Fruit fly (Drosophila melanogaster) whole organism, embryonic: ENCODE measurements around the gene GAPcenA.

Experiments
- Bdp1 ChIP-seq: fragments of 200-800 bp; sonication (Bioruptor generic); optimal IDR thresholded peaks from 3 replicates; lab custom pipeline; 2016; ENCODE audit warnings: missing biosample characterization, missing genetic modification characterization
- CG10274 ChIP-seq: fragments of 200-800 bp; sonication (Bioruptor generic); optimal IDR thresholded peaks from 3 replicates; lab custom pipeline; 2017; ENCODE audit warnings: missing biosample characterization, mild to moderate bottlenecking, missing genetic modification characterization
- CG10321 ChIP-seq: fragments of 200-800 bp; sonication (Bioruptor generic); IDR thresholded peaks from 2 replicates; pipeline ENCODE4 v1.3.6; 2022; ENCODE audit warnings: missing biosample characterization, missing genetic modification characterization
- CG10366 ChIP-seq: fragments of 200-800 bp; sonication (Bioruptor generic); IDR thresholded peaks from 2 replicates; pipeline ENCODE4 v1.3.6; 2022; ENCODE audit warnings: missing biosample characterization, missing genetic modification characterization
- CG12155 ChIP-seq: fragments of 200-800 bp; sonication (Bioruptor generic); optimal IDR thresholded peaks from 3 replicates; lab custom pipeline; 2016; ENCODE audit warnings: missing biosample characterization, missing genetic modification characterization
- CG14014 ChIP-seq: fragments of 200-800 bp; sonication (Bioruptor generic); IDR thresholded peaks from 2 replicates; pipeline ENCODE4 v1.3.6; 2022; ENCODE audit warnings: missing biosample characterization, missing genetic modification characterization
- CG15514 ChIP-seq: fragments of 200-800 bp; sonication (Bioruptor generic); optimal IDR thresholded peaks from 3 replicates; lab custom pipeline; 2017; ENCODE audit warnings: missing biosample characterization, missing genetic modification characterization, mild to moderate bottlenecking, moderate library complexity, missing genetic modification reagents
- CG17328 ChIP-seq: fragments of 200-800 bp; sonication (Bioruptor generic); IDR thresholded peaks from 2 replicates; pipeline ENCODE4 v1.3.6; 2022; ENCODE audit warnings: missing biosample characterization, missing genetic modification characterization
- CG17802 ChIP-seq: fragments of 200-800 bp; sonication (Bioruptor generic); optimal IDR thresholded peaks from 2 replicates; lab custom pipeline; 2018; ENCODE audit warnings: missing biosample characterization, mild to moderate bottlenecking, missing genetic modification characterization, moderate library complexity
- CG1832 ChIP-seq: fragments of 200-800 bp; sonication (Bioruptor generic); optimal IDR thresholded peaks from 2 replicates; lab custom pipeline; 2017; ENCODE audit warnings: missing biosample characterization, mild to moderate bottlenecking, missing genetic modification characterization, inconsistent platforms
- CG2889 ChIP-seq: fragments of 200-800 bp; sonication (Bioruptor generic); IDR thresholded peaks from 3 replicates; pipeline ENCODE4 v1.3.6; 2022; ENCODE audit warnings: missing biosample characterization, missing genetic modification characterization
- CG3281 ChIP-seq: fragments of 200-800 bp; sonication (Bioruptor generic); optimal IDR thresholded peaks from 3 replicates; lab custom pipeline; 2017; ENCODE audit warnings: missing biosample characterization, mild to moderate bottlenecking, missing genetic modification characterization
- CG3407 ChIP-seq: fragments of 200-800 bp; sonication (Bioruptor generic); optimal IDR thresholded peaks from 2 replicates; lab custom pipeline; 2018; ENCODE audit warnings: missing biosample characterization, mild to moderate bottlenecking, missing genetic modification characterization
- CG4360 ChIP-seq: fragments of 200-800 bp; sonication (Bioruptor generic); IDR thresholded peaks from 2 replicates; pipeline ENCODE4 v1.3.6; 2022; ENCODE audit warnings: missing biosample characterization, missing genetic modification characterization
- CG5180 ChIP-seq: fragments of 200-800 bp; sonication (Bioruptor generic); optimal IDR thresholded peaks from 3 replicates; lab custom pipeline; 2017; ENCODE audit warnings: missing biosample characterization, missing genetic modification characterization, mild to moderate bottlenecking, moderate library complexity, missing genetic modification reagents
- CG6254 ChIP-seq: fragments of 200-800 bp; sonication (Bioruptor generic); optimal IDR thresholded peaks from 3 replicates; lab custom pipeline; 2017; ENCODE audit warnings: mild to moderate bottlenecking, missing biosample characterization, missing genetic modification reagents, missing genetic modification characterization
- CG6791 ChIP-seq: fragments of 200-800 bp; sonication (Bioruptor generic); IDR thresholded peaks from 3 replicates; pipeline ENCODE4 v1.3.6; 2022; ENCODE audit warnings: missing biosample characterization, missing genetic modification characterization; ENCODE audit not compliant: partially characterized antibody
- CG8089 ChIP-seq: fragments of 200-800 bp; sonication (Bioruptor generic); optimal IDR thresholded peaks from 3 replicates; lab custom pipeline; 2016; ENCODE audit warnings: missing biosample characterization, missing genetic modification characterization
- CHES-1-like ChIP-seq: fragments of 200-800 bp; sonication (Bioruptor generic); optimal IDR thresholded peaks from 2 replicates; lab custom pipeline; 2016; ENCODE audit warnings: missing biosample characterization, missing genetic modification characterization
- CoRest ChIP-seq: fragments of 200-800 bp; sonication (Bioruptor generic); optimal IDR thresholded peaks from 3 replicates; lab custom pipeline; 2018; ENCODE audit warnings: missing biosample characterization, mild to moderate bottlenecking, missing genetic modification characterization, moderate library complexity
- Gug ChIP-seq: fragments of 200-800 bp; sonication (Bioruptor generic); IDR thresholded peaks from 4 replicates; pipeline ENCODE4 v1.3.6; 2022; ENCODE audit warnings: missing biosample characterization, missing genetic modification characterization
- HHEX ChIP-seq: fragments of 200-800 bp; sonication (Bioruptor generic); optimal IDR thresholded peaks from 3 replicates; lab custom pipeline; 2017; ENCODE audit warnings: missing biosample characterization, mild to moderate bottlenecking, missing genetic modification characterization, missing genetic modification reagents
- Hmx ChIP-seq: fragments of 200-800 bp; sonication (Bioruptor generic); optimal IDR thresholded peaks from 2 replicates; lab custom pipeline; 2016; ENCODE audit warnings: missing biosample characterization, missing genetic modification characterization
- Hr3 ChIP-seq: fragments of 200-800 bp; sonication (Bioruptor generic); optimal IDR thresholded peaks from 3 replicates; lab custom pipeline; 2016; ENCODE audit warnings: missing biosample characterization, missing genetic modification characterization
- Hr39 ChIP-seq: fragments of >200 bp; optimal IDR thresholded peaks from 2 replicates; lab custom pipeline; 2017
- Meics ChIP-seq: fragments of 200-800 bp; sonication (Bioruptor generic); optimal IDR thresholded peaks from 2 replicates; lab custom pipeline; 2017; ENCODE audit warnings: missing biosample characterization, mild to moderate bottlenecking, missing genetic modification characterization
- Scr ChIP-seq: fragments of 200-800 bp; sonication (Bioruptor generic); IDR thresholded peaks from 2 replicates; pipeline ENCODE4 v1.3.6; 2022; ENCODE audit warnings: missing biosample characterization, missing genetic modification characterization; ENCODE audit not compliant: partially characterized antibody
- Six4 ChIP-seq: fragments of 200-800 bp; sonication (Bioruptor generic); optimal IDR thresholded peaks from 2 replicates; lab custom pipeline; 2016; ENCODE audit warnings: missing biosample characterization, missing genetic modification characterization
- TFAM ChIP-seq: fragments of 200-800 bp; sonication (Bioruptor generic); optimal IDR thresholded peaks from 2 replicates; lab custom pipeline; 2017; ENCODE audit warnings: missing biosample characterization, missing genetic modification characterization, inconsistent platforms
- bowl ChIP-seq: fragments of 200-800 bp; sonication (Bioruptor generic); IDR thresholded peaks from 2 replicates; pipeline ENCODE4 v1.3.6; 2022; ENCODE audit warnings: missing biosample characterization, missing genetic modification characterization
- chm ChIP-seq: fragments of 200-800 bp; sonication (Bioruptor generic); IDR thresholded peaks from 2 replicates; pipeline ENCODE4 v1.3.6; 2022; ENCODE audit warnings: missing biosample characterization, missing genetic modification characterization
- dpn ChIP-seq, 2 experiments: fragments of 200-800 bp; sonication (Bioruptor generic); optimal IDR thresholded peaks; 3 replicates each; lab custom pipeline; 2016; ENCODE audit warnings: missing biosample characterization in 2 of 2, missing genetic modification characterization in 2 of 2
- gcm ChIP-seq: fragments of 200-800 bp; sonication (Bioruptor generic); optimal IDR thresholded peaks from 2 replicates; lab custom pipeline; 2019; ENCODE audit warnings: missing biosample characterization, mild to moderate bottlenecking, missing genetic modification characterization, moderate library complexity
- ham ChIP-seq: fragments of 200-800 bp; sonication (Bioruptor generic); IDR thresholded peaks from 2 replicates; pipeline ENCODE4 v1.3.6; 2022; ENCODE audit warnings: missing biosample characterization, missing genetic modification characterization
- inv ChIP-seq: fragments of 200-800 bp; sonication (Bioruptor generic); IDR thresholded peaks from 2 replicates; pipeline ENCODE4 v1.3.6; 2022; ENCODE audit warnings: missing biosample characterization, missing genetic modification characterization; ENCODE audit not compliant: partially characterized antibody
- knrl ChIP-seq: fragments of 200-800 bp; sonication (Bioruptor generic); IDR thresholded peaks from 3 replicates; pipeline ENCODE4 v1.3.6; 2022; ENCODE audit warnings: missing biosample characterization, missing genetic modification characterization; ENCODE audit not compliant: partially characterized antibody
- lbe ChIP-seq: fragments of 200-800 bp; sonication (Bioruptor generic); optimal IDR thresholded peaks from 2 replicates; lab custom pipeline; 2016; ENCODE audit warnings: missing biosample characterization, mild to moderate bottlenecking, missing genetic modification characterization
- maf-S ChIP-seq: fragments of 200-800 bp; sonication (Bioruptor generic); optimal IDR thresholded peaks from 2 replicates; lab custom pipeline; 2016; ENCODE audit warnings: missing biosample characterization, missing genetic modification characterization
- mam ChIP-seq: fragments of 200-800 bp; sonication (Bioruptor generic); optimal IDR thresholded peaks from 3 replicates; lab custom pipeline; 2016; ENCODE audit warnings: missing biosample characterization, missing genetic modification characterization
- pan ChIP-seq, 4 experiments: fragments of >200 bp in 3 of 4; fragments of 200-800 bp in 1 of 4; sonication (Bioruptor generic) in 1 of 4; optimal IDR thresholded peaks in 3 of 4; IDR thresholded peaks in 1 of 4; 2 replicates each; pipeline versions ENCODE4 v1.3.6 to Lab custom; 2017 to 2022; ENCODE audit warnings: missing biosample characterization in 2 of 4, missing genetic modification characterization in 2 of 4, mixed read lengths in 1 of 4
- sd ChIP-seq: fragments of 200-800 bp; sonication (Bioruptor generic); optimal IDR thresholded peaks from 3 replicates; lab custom pipeline; 2018; ENCODE audit warnings: missing biosample characterization, mild to moderate bottlenecking, missing genetic modification characterization, moderate library complexity
- sqz ChIP-seq: fragments of 200-800 bp; sonication (Bioruptor generic); optimal IDR thresholded peaks from 3 replicates; lab custom pipeline; 2018; ENCODE audit warnings: missing biosample characterization, mild to moderate bottlenecking, missing genetic modification characterization
- tap ChIP-seq: fragments of 200-800 bp; optimal IDR thresholded peaks from 3 replicates; lab custom pipeline; 2019; ENCODE audit warnings: missing biosample characterization, mild to moderate bottlenecking, missing genetic modification characterization, moderate library complexity
- ttk ChIP-seq: fragments of 200-800 bp; sonication (Bioruptor generic); IDR thresholded peaks from 2 replicates; pipeline ENCODE4 v2.1.2; 2022; ENCODE audit warnings: missing biosample characterization, missing genetic modification characterization
- tup ChIP-seq: fragments of 200-800 bp; sonication (Bioruptor generic); optimal IDR thresholded peaks from 2 replicates; lab custom pipeline; 2016; ENCODE audit warnings: missing biosample characterization, mild to moderate bottlenecking, missing genetic modification characterization, moderate library complexity
- vfl ChIP-seq: fragments of 200-800 bp; sonication (Bioruptor generic); optimal IDR thresholded peaks from 2 replicates; lab custom pipeline; 2016; ENCODE audit warnings: missing biosample characterization, missing genetic modification characterization
- zen2 ChIP-seq: fragments of 200-800 bp; sonication (Bioruptor generic); IDR thresholded peaks from 3 replicates; pipeline ENCODE4 v1.3.6; 2022; ENCODE audit warnings: missing biosample characterization, missing genetic modification characterization; ENCODE audit not compliant: partially characterized antibody

Gene GAPcenA

DNA sequence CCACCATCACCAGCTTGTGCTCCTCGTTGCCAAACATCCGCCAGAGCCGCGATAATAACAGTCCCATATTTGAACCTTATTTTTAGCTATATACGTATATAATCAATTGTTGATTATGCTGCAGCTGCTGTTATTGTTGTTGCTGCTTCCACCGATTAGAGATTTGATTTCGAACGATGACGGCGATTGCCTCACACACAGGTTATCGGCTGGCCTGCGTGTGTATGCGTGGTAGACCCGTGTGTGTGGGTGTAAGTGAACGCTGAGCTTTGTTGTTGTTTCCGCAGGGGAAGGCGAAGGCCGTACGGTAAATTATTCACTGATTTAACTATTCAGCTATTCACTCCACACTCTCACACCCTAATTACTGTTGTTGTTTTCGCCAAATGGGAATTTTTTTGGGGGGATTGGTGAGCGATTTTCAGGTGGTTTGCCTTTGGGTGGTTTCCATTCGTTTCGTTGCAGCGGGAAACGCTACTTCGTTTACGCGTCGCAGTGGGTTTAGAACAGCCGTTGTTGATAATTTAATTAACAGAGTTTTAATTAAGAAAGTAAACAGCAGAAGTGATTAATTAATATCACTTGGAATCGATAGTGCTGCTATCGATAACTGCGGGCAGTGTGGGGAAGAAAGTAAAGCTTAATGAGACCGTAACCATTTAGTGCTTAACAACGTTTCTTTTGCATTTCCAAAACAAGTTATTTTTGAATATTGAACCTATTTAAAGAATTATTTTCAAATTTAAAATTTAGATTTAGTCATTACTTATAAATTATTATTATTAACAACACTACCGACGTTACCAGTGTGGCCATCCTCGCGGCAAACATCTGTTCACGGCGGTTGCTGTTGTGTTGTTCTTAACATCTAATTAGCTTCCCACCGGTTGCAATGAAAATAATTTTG is 46.9 kb upstream of the GAPcenA start, which contains the start of the genes Arl5 and CG13671 (continued):
- peak; percentile 56 for TF ChIP-seq CG17802 (tag; lab: Kevin White, UChicago)
- no peak for TF ChIP-seq pan (optimal IDR thresholded peaks at IDR 0.05; lab: Kevin White, UChicago)
- TF ChIP-seq pan (GFP tag; optimal IDR thresholded peaks at IDR 0.05 in 1 of 2, IDR thresholded peaks at IDR 0.05 in 1 of 2) = peak in 1 of 2 experiments; percentile 81
- TF ChIP-seq TFAM = no peak
- TF ChIP-seq Gug = peak; percentile 73; the same call in 3 of the 4 replicates
- TF ChIP-seq HHEX = peak; percentile 65
- TF ChIP-seq CG3281 (GFP tag; lab: Kevin White, UChicago) = peak; percentile 72
- peak; percentile 64 for TF ChIP-seq chm
- TF ChIP-seq CG4360 (GFP tag; lab: Robert Waterston, UW) = peak; percentile 85
- TF ChIP-seq vfl = peak; percentile 54
- TF ChIP-seq bowl = no peak
- TF ChIP-seq tup (GFP tag; lab: Kevin White, UChicago) = peak; percentile 68
- no peak for TF ChIP-seq CG10274
- peak; percentile 73 for TF ChIP-seq CG6791 (GFP tag; lab: Robert Waterston, UW)
- peak; percentile 80 for TF ChIP-seq knrl (GFP tag; lab: Robert Waterston, UW)
- TF ChIP-seq CG5180 (GFP tag; lab: Kevin White, UChicago) = no peak
- peak; percentile 76 for TF ChIP-seq CG14014 (GFP tag; lab: Robert Waterston, UW)
- TF ChIP-seq sd (tag; lab: Kevin White, UChicago) = no peak
- TF ChIP-seq CHES-1-like = peak; percentile 23
- peak; percentile 86 for TF ChIP-seq Hr3
- peak; percentile 57 for TF ChIP-seq CG3407 (GFP tag; lab: Kevin White, UChicago)
- TF ChIP-seq CG1832 = no peak
- peak; percentile 71 for TF ChIP-seq Meics
- TF ChIP-seq CG2889 (GFP tag; lab: Robert Waterston, UW) = peak; percentile 68; the same call in 1 of the 3 replicates
- peak; percentile 24 for TF ChIP-seq CG8089 (GFP tag; lab: Kevin White, UChicago)
- peak; percentile 55 for TF ChIP-seq maf-S (GFP tag; lab: Kevin White, UChicago)
- TF ChIP-seq Bdp1 (GFP tag; lab: Kevin White, UChicago) = peak; percentile 61
- TF ChIP-seq Hr39 (lab: Kevin White, UChicago) = no peak
- peak; percentile 66 to 89 for TF ChIP-seq dpn (GFP tag; optimal IDR thresholded peaks at IDR 0.05; lab: Kevin White, UChicago)
- no peak for TF ChIP-seq tap (tag; lab: Kevin White, UChicago)
- peak; percentile 65 for TF ChIP-seq ttk
- peak; percentile 73 for TF ChIP-seq mam (GFP tag; lab: Kevin White, UChicago)
- peak; percentile 76 for TF ChIP-seq CG15514 (GFP tag; lab: Kevin White, UChicago)
- peak; percentile 79 for TF ChIP-seq CG10366 (GFP tag; lab: Robert Waterston, UW)
- peak; percentile 82 for TF ChIP-seq Scr (GFP tag; lab: Robert Waterston, UW)
- no peak for TF ChIP-seq CG6254
- peak; percentile 25 for TF ChIP-seq Hmx
- TF ChIP-seq gcm (GFP tag; lab: Kevin White, UChicago) = peak; percentile 51
- TF ChIP-seq CoRest = peak; percentile 64
- peak; percentile 44; the same call in 2 of the 3 replicates for TF ChIP-seq zen2 (GFP tag; lab: Robert Waterston, UW)
- peak; percentile 83 for TF ChIP-seq CG17328 (GFP tag; lab: Robert Waterston, UW)
- peak; percentile 63 for TF ChIP-seq inv (GFP tag; lab: Robert Waterston, UW)
- TF ChIP-seq Six4 (GFP tag; lab: Kevin White, UChicago) = peak; percentile 66
- no peak for TF ChIP-seq sqz
- TF ChIP-seq ham = no peak
- TF ChIP-seq CG12155 (GFP tag; lab: Kevin White, UChicago) = peak; percentile 88
- peak; percentile 89 for TF ChIP-seq lbe (GFP tag; lab: Kevin White, UChicago)
- TF ChIP-seq CG10321 (GFP tag; lab: Robert Waterston, UW) = 0 out of 2 replicates have a peak, but pooled peaks have one; percentile 28
